Worm (Caenorhabditis elegans) whole organism, mixed stage, embryonic: Measurements from ENCODE around the gene Y82E9BR.5.

ENCODE experiments used
- M03D4.4 ChIP-seq: sonication (generic microtip); optimal IDR thresholded peaks from 2 replicates; lab custom pipeline; 2017; ENCODE audit warnings: mild to moderate bottlenecking, missing genetic modification characterization, missing compliant biosample characterization
- bed-3 ChIP-seq: fragments of 200-800 bp; sonication (Bioruptor generic); optimal IDR thresholded peaks from 3 replicates; lab custom pipeline; 2018; ENCODE audit warnings: mild to moderate bottlenecking, missing genetic modification characterization, moderate library complexity, missing compliant biosample characterization
- blmp-1 ChIP-seq: fragments of 150-350 bp; optimal IDR thresholded peaks from 2 replicates; lab custom pipeline; 2014; ENCODE audit warnings: missing biosample characterization, missing genetic modification characterization
- ceh-83 ChIP-seq: fragments of 200-800 bp; sonication (Bioruptor generic); optimal IDR thresholded peaks from 2 replicates; lab custom pipeline; 2018; ENCODE audit warnings: mild to moderate bottlenecking, missing genetic modification characterization, missing compliant biosample characterization
- ces-1 ChIP-seq: fragments of 150-350 bp; optimal IDR thresholded peaks from 2 replicates; lab custom pipeline; 2014; ENCODE audit warnings: missing biosample characterization, missing genetic modification reagents, missing genetic modification characterization
- cnd-1 ChIP-seq: fragments of 200-800 bp; sonication (Bioruptor generic); optimal IDR thresholded peaks from 2 replicates; lab custom pipeline; 2018; ENCODE audit warnings: mild to moderate bottlenecking, missing genetic modification characterization, missing compliant biosample characterization
- drap-1 ChIP-seq: fragments of 200-800 bp; sonication (Bioruptor generic); optimal IDR thresholded peaks from 3 replicates; lab custom pipeline; 2018; ENCODE audit warnings: mild to moderate bottlenecking, missing genetic modification characterization, missing compliant biosample characterization
- elt-1 ChIP-seq: sonication (generic microtip); optimal IDR thresholded peaks from 2 replicates; lab custom pipeline; 2017; ENCODE audit warnings: missing genetic modification characterization, mild to moderate bottlenecking, missing compliant biosample characterization, antibody characterized with exemption, moderate library complexity, borderline replicate concordance; ENCODE audit not compliant: insufficient read depth
- elt-3 ChIP-seq: fragments of 150-350 bp; optimal IDR thresholded peaks from 2 replicates; lab custom pipeline; 2014; ENCODE audit warnings: missing biosample characterization, missing genetic modification characterization
- flh-1 ChIP-seq: fragments of 200-800 bp; sonication (Bioruptor generic); optimal IDR thresholded peaks from 2 replicates; lab custom pipeline; 2018; ENCODE audit warnings: mild to moderate bottlenecking, missing genetic modification characterization, moderate library complexity, missing compliant biosample characterization
- ham-2 ChIP-seq: fragments of 200-800 bp; sonication (Bioruptor generic); optimal IDR thresholded peaks from 2 replicates; lab custom pipeline; 2018; ENCODE audit warnings: mild to moderate bottlenecking, missing genetic modification characterization, missing compliant biosample characterization
- lin-13 ChIP-seq: fragments of 150-350 bp; optimal IDR thresholded peaks from 2 replicates; lab custom pipeline; 2014; ENCODE audit warnings: missing biosample characterization, missing genetic modification characterization
- lin-32 ChIP-seq: fragments of 200-800 bp; sonication (Bioruptor generic); optimal IDR thresholded peaks from 2 replicates; lab custom pipeline; 2018; ENCODE audit warnings: mild to moderate bottlenecking, missing genetic modification characterization, missing compliant biosample characterization
- lsy-2 ChIP-seq: fragments of 150-350 bp; optimal IDR thresholded peaks from 2 replicates; lab custom pipeline; 2014; ENCODE audit warnings: missing biosample characterization, missing genetic modification characterization
- mab-5 ChIP-seq: fragments of 150-350 bp; optimal IDR thresholded peaks from 2 replicates; lab custom pipeline; 2014; ENCODE audit warnings: missing biosample characterization, missing genetic modification characterization
- mep-1 ChIP-seq: fragments of 150-350 bp; optimal IDR thresholded peaks from 2 replicates; lab custom pipeline; 2017; ENCODE audit warnings: missing biosample characterization, missing genetic modification reagents, missing genetic modification characterization, inconsistent platforms
- mls-2 ChIP-seq: sonication (generic microtip); optimal IDR thresholded peaks from 2 replicates; lab custom pipeline; 2016; ENCODE audit warnings: mild to moderate bottlenecking, missing genetic modification characterization, moderate library complexity, missing compliant biosample characterization
- nhr-12 ChIP-seq: fragments of 150-350 bp; optimal IDR thresholded peaks from 2 replicates; lab custom pipeline; 2014; ENCODE audit warnings: missing biosample characterization, missing genetic modification characterization
- nhr-237 ChIP-seq: fragments of 150-350 bp; optimal IDR thresholded peaks from 2 replicates; lab custom pipeline; 2014; ENCODE audit warnings: missing biosample characterization, missing genetic modification characterization
- nhr-28 ChIP-seq: fragments of 150-350 bp; optimal IDR thresholded peaks from 2 replicates; lab custom pipeline; 2014; ENCODE audit warnings: missing biosample characterization, missing genetic modification characterization
- pha-4 ChIP-seq: fragments of 150-350 bp; optimal IDR thresholded peaks from 2 replicates; lab custom pipeline; 2018; ENCODE audit warnings: missing biosample characterization, missing genetic modification reagents, missing genetic modification characterization
- sem-2 ChIP-seq: fragments of 200-800 bp; sonication (Bioruptor generic); optimal IDR thresholded peaks from 2 replicates; lab custom pipeline; 2018; ENCODE audit warnings: mild to moderate bottlenecking, missing genetic modification characterization, missing compliant biosample characterization
- snpc-4 ChIP-seq: fragments of 150-350 bp; optimal IDR thresholded peaks from 2 replicates; lab custom pipeline; 2014; ENCODE audit warnings: missing biosample characterization, missing genetic modification characterization
- sptf-1 ChIP-seq: sonication (generic microtip); optimal IDR thresholded peaks from 2 replicates; lab custom pipeline; 2017; ENCODE audit warnings: mild to moderate bottlenecking, missing genetic modification characterization, moderate library complexity, missing compliant biosample characterization
- tbx-8 ChIP-seq: fragments of 200-800 bp; sonication (Bioruptor generic); optimal IDR thresholded peaks from 2 replicates; lab custom pipeline; 2018; ENCODE audit warnings: mild to moderate bottlenecking, missing genetic modification characterization, moderate library complexity, missing compliant biosample characterization
- unc-120 ChIP-seq: sonication (generic microtip); optimal IDR thresholded peaks from 2 replicates; lab custom pipeline; 2017; ENCODE audit warnings: missing genetic modification characterization, missing compliant biosample characterization; ENCODE audit not compliant: poor library complexity, severe bottlenecking
- unc-62 ChIP-seq: fragments of 150-350 bp; optimal IDR thresholded peaks from 2 replicates; lab custom pipeline; 2014; ENCODE audit warnings: missing biosample characterization, missing genetic modification reagents, missing genetic modification characterization
- ztf-11 ChIP-seq: fragments of 150-350 bp; optimal IDR thresholded peaks from 2 replicates; lab custom pipeline; 2014; ENCODE audit warnings: missing biosample characterization, missing genetic modification characterization

Y82E9BR.5 gene

DNA sequence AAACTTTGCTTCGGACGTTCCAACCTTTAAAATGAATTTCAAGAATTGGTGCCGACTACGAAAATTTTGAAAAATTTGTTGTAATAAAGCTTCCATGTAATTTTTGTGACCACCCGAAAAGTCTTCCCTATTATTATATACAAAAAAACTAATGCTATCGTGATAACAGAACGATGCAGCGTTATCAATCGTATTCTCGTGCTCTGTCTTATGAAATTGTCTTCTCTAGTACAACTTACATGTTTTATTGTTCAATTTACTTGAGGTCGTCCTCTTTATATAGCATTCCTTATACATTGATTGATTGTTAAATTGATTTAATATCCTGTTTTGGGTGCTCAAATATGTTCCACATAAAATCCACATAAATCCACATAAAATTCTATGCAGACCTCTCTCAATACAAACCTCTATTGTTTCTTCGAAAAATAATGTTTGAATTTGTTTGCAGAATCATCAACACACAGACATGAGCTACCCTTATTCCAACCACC lies 17.4 kb downstream of the Y82E9BR.5 start, which contains the start of gene pals-19:
Gene pals-19 (plus strand): TSS at position 444 of the 494 bp plus-strand sequence.
- TF ChIP-seq ztf-11 (tag; lab: Kevin White, UChicago) (no peak), nhr-12 (tag; lab: Kevin White, UChicago) (no peak), lsy-2 (tag; lab: Kevin White, UChicago) (no peak), ham-2 (GFP tag; lab: Kevin White, UChicago) (no peak), ces-1 (GFP tag; lab: Kevin White, UChicago) (no peak), sem-2 (no peak), drap-1 (GFP tag; lab: Kevin White, UChicago) (no peak), tbx-8 (GFP tag; lab: Kevin White, UChicago) (no peak), mls-2 (tag; lab: Kevin White, UChicago) (no peak), cnd-1 (no peak), elt-3 (no peak)

DNA sequence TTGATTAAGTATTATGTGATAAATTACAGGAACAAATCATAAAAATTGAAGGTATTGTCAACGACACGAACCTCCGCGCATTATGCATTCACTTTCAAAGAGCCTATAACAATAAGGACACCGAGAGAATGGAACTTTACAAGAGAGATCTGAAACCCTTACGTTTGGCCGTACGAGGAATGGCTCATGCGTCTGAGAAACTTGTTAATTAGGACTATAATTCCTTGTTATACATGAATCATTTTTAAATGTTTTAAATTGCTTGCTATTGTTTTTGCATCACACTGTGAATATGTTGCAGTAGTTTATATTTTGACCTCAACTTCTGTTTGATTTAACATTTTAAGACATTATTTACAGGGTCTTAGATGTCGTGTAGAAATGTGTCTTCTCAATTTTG lies 18.9 kb downstream of the Y82E9BR.5 start, which contains the start of gene pals-18:
Gene pals-18 (plus strand): TSS at position 301 of the 400 bp plus-strand sequence.
- no peak for TF ChIP-seq blmp-1
- no peak for TF ChIP-seq flh-1 (GFP tag; lab: Kevin White, UChicago)
- no peak for TF ChIP-seq M03D4.4 (tag; lab: Kevin White, UChicago)
- no peak for TF ChIP-seq nhr-12 (tag; lab: Kevin White, UChicago)

DNA sequence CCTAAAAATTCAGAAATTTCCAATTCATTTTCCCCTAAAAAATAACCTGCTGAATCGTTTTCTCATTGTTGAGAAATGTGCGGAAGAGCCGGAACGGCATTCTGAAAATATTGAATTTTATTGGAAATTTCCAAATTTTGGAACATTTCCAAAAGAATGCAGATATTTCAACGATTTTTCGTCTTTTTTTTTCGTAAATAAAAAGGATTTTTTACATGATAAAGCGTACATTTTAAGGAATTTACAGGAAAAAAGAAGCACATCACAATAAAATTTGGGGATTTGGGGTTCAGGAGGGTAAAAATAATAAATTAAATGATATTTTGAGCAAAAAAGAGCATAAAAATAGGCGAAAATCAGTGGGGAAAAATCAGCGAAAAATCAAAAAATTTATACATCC lies 25.0 kb downstream of the Y82E9BR.5 start, which contains the start of gene Y82E9BR.22:
Gene Y82E9BR.22 (minus strand): TSS at position 101 of the 400 bp plus-strand sequence.
- TF ChIP-seq drap-1 (GFP tag; lab: Kevin White, UChicago) (no peak), nhr-237 (tag; lab: Kevin White, UChicago) (no peak), pha-4 (no peak), blmp-1 (no peak), unc-62 (GFP tag; lab: Kevin White, UChicago) (no peak), mab-5 (no peak), bed-3 (no peak), elt-1 (no peak), sptf-1 (tag; lab: Kevin White, UChicago) (no peak), unc-120 (tag; lab: Kevin White, UChicago) (no peak), elt-3 (no peak), mep-1 (tag; lab: Kevin White, UChicago) (no peak), ces-1 (GFP tag; lab: Kevin White, UChicago) (no peak), ceh-83 (GFP tag; lab: Kevin White, UChicago) (no peak), nhr-28 (tag; lab: Kevin White, UChicago) (no peak)

DNA sequence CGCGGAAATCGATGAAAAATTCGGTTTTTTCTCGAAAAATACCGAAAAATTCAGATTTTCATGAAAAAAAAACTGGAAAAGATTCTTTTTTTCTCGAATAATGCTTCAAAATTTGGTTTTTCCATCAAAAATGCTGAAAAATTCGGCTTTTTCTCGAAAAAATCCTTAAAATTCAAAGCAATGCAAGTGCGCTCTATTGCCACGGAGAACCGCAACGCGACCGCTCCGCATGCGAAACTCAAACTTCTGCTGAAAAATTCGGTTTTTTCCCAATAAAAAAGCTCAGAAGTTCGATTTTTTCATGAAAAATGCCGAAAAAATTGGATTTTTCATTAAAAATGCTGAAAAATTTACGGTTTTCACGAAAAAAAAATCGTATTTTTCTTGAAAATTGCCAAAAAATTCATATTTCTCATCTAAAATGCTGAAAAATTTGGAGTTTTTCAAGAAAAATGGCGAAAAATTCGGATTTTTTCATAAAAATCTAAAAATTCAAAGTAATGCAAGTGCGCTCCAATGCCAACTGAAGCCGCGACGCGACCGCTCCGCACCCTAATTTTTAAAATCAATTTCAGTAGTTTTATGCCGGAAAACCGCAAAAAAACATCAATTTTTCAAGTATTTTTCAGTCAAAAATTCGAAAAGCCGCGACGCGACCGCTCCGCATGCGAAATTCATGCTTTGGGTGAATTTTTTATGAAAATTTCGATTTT lies 29.1 kb downstream of the Y82E9BR.5 start:
- no peak for TF ChIP-seq nhr-237 (tag; lab: Kevin White, UChicago)
- TF ChIP-seq lin-32 (GFP tag; lab: Kevin White, UChicago), result no peak
- no peak for TF ChIP-seq elt-1
- TF ChIP-seq cnd-1, result no peak
- no peak for TF ChIP-seq mls-2 (tag; lab: Kevin White, UChicago)
- no peak for TF ChIP-seq bed-3
- TF ChIP-seq lin-13 (tag; lab: Kevin White, UChicago), result no peak
- TF ChIP-seq snpc-4 (tag; lab: Kevin White, UChicago), result no peak
- TF ChIP-seq sem-2, result no peak
- no peak for TF ChIP-seq blmp-1
- no peak for TF ChIP-seq lsy-2 (tag; lab: Kevin White, UChicago)
- TF ChIP-seq drap-1 (GFP tag; lab: Kevin White, UChicago), result no peak
- no peak for TF ChIP-seq ham-2 (GFP tag; lab: Kevin White, UChicago)
- no peak for TF ChIP-seq M03D4.4 (tag; lab: Kevin White, UChicago)
- TF ChIP-seq tbx-8 (GFP tag; lab: Kevin White, UChicago), result no peak
- TF ChIP-seq ceh-83 (GFP tag; lab: Kevin White, UChicago), result no peak
- TF ChIP-seq mab-5, result no peak
- no peak for TF ChIP-seq unc-120 (tag; lab: Kevin White, UChicago)
- no peak for TF ChIP-seq unc-62 (GFP tag; lab: Kevin White, UChicago)
- no peak for TF ChIP-seq ztf-11 (tag; lab: Kevin White, UChicago)
